Worm (Caenorhabditis elegans) whole organism, dauer: ENCODE results near the gene pho-1.

ENCODE experiments used
- unc-62 ChIP-seq: sonication (generic microtip); optimal IDR thresholded peaks from 2 replicates; lab custom pipeline; 2017; ENCODE audit warnings: missing biosample characterization, missing genetic modification reagents, missing genetic modification characterization

The pho-1 gene

ce11 chrII:5229596-5229995, 6.0 kb downstream of the pho-1 start, which contains the start of gene EGAP2.2:
Gene EGAP2.2 (plus strand): TSS chrII:5229896.
- TF ChIP-seq unc-62 (GFP tag; lab: Kevin White, UChicago), result no peak

ce11 chrII:5228662-5229061, 7.0 kb downstream of the pho-1 start:
- TF ChIP-seq unc-62 (GFP tag; lab: Kevin White, UChicago), result no peak

- TF ChIP-seq unc-62 (GFP tag; lab: Kevin White, UChicago), result no peak
Observed at ce11 chrII:5227768-5228167, 7.9 kb downstream of the pho-1 start.

ce11 chrII:5226309-5226708, 9.3 kb downstream of the pho-1 start:
- no peak for TF ChIP-seq unc-62 (GFP tag; lab: Kevin White, UChicago)

ce11 chrII:5225284-5225683, 10.4 kb downstream of the pho-1 start, which contains the start of gene dsh-1:
Gene dsh-1 (minus strand): TSS chrII:5225384.
- no peak for TF ChIP-seq unc-62 (GFP tag; lab: Kevin White, UChicago)

ce11 chrII:5222830-5223229, 12.8 kb downstream of the pho-1 start:
- TF ChIP-seq unc-62 (GFP tag; lab: Kevin White, UChicago), result no peak

ce11 chrII:5220648-5221047, 15.0 kb downstream of the pho-1 start:
- TF ChIP-seq unc-62 (GFP tag; lab: Kevin White, UChicago), result no peak

ce11 chrII:5218349-5218748, 17.3 kb downstream of the pho-1 start:
- no peak for TF ChIP-seq unc-62 (GFP tag; lab: Kevin White, UChicago)

- no peak for TF ChIP-seq unc-62 (GFP tag; lab: Kevin White, UChicago)
Observed at ce11 chrII:5212675-5213074, 23.0 kb downstream of the pho-1 start, which contains the start of gene C34F11.1. Gene C34F11.1 (plus strand): TSS chrII:5212975.

- no peak for TF ChIP-seq unc-62 (GFP tag; lab: Kevin White, UChicago)
Observed at ce11 chrII:5211970-5212369, 23.7 kb downstream of the pho-1 start, which contains the start of gene C34F11.2. Gene C34F11.2 (plus strand): TSS chrII:5212270.

ce11 chrII:5210830-5211229, 24.8 kb downstream of the pho-1 start, which contains the start of gene C34F11.8:
Gene C34F11.8 (minus strand): TSS chrII:5210964.
- no peak for TF ChIP-seq unc-62 (GFP tag; lab: Kevin White, UChicago)

- TF ChIP-seq unc-62 (GFP tag; lab: Kevin White, UChicago), result no peak
Observed at ce11 chrII:5209122-5209521, 26.5 kb downstream of the pho-1 start.

ce11 chrII:5205286-5205685, 30.4 kb downstream of the pho-1 start:
- no peak for TF ChIP-seq unc-62 (GFP tag; lab: Kevin White, UChicago)

- no peak for TF ChIP-seq unc-62 (GFP tag; lab: Kevin White, UChicago)
Observed at ce11 chrII:5202930-5203329, 32.7 kb downstream of the pho-1 start, which contains the start of gene ampd-1. Gene ampd-1 (plus strand): TSS chrII:5203322.

- no peak for TF ChIP-seq unc-62 (GFP tag; lab: Kevin White, UChicago)
Observed at ce11 chrII:5201922-5202562, 33.6 kb downstream of the pho-1 start.

- TF ChIP-seq unc-62 (GFP tag; lab: Kevin White, UChicago), result no peak
Observed at ce11 chrII:5200987-5201582, 34.6 kb downstream of the pho-1 start.

- no peak for TF ChIP-seq unc-62 (GFP tag; lab: Kevin White, UChicago)
Observed at ce11 chrII:5199497-5199896, 36.1 kb downstream of the pho-1 start, which contains the start of gene msp-50. Gene msp-50 (plus strand): TSS chrII:5199797.
